Fruit fly (Drosophila melanogaster) whole organism, embryonic: ENCODE measurements around the gene IntS6.

Experiments
- Asciz ChIP-seq: fragments of 200-800 bp; sonication (Bioruptor generic); optimal IDR thresholded peaks from 2 replicates; lab custom pipeline; 2017; ENCODE audit warnings: missing biosample characterization, mild to moderate bottlenecking, missing genetic modification characterization, missing genetic modification reagents
- B-H2 ChIP-seq: fragments of 200-800 bp; sonication (Bioruptor generic); optimal IDR thresholded peaks from 2 replicates; lab custom pipeline; 2018; ENCODE audit warnings: missing biosample characterization, mild to moderate bottlenecking, missing genetic modification characterization
- CG10565 ChIP-seq: fragments of 200-800 bp; sonication (Bioruptor generic); optimal IDR thresholded peaks from 3 replicates; lab custom pipeline; 2016; ENCODE audit warnings: missing biosample characterization, mild to moderate bottlenecking, missing genetic modification characterization
- CG11093 ChIP-seq: fragments of 200-800 bp; sonication (Bioruptor generic); IDR thresholded peaks from 3 replicates; pipeline ENCODE4 v1.3.6; 2022; ENCODE audit warnings: missing biosample characterization, missing genetic modification characterization
- CG11247 ChIP-seq: fragments of 200-800 bp; sonication (Bioruptor generic); IDR thresholded peaks from 2 replicates; pipeline ENCODE4 v1.3.6; 2022; ENCODE audit warnings: missing biosample characterization, missing genetic modification characterization
- CG11456 ChIP-seq: fragments of 200-800 bp; sonication (Bioruptor generic); IDR thresholded peaks from 3 replicates; pipeline ENCODE4 v1.3.6; 2022; ENCODE audit warnings: missing biosample characterization, missing genetic modification characterization
- CG11695 ChIP-seq: fragments of 200-800 bp; sonication (Bioruptor generic); IDR thresholded peaks from 3 replicates; pipeline ENCODE4 v1.3.6; 2022; ENCODE audit warnings: missing biosample characterization, missing genetic modification characterization
- CG14965 ChIP-seq: fragments of 200-800 bp; sonication (Bioruptor generic); optimal IDR thresholded peaks from 2 replicates; lab custom pipeline; 2016; ENCODE audit warnings: missing biosample characterization, missing genetic modification characterization, borderline replicate concordance
- CG18011 ChIP-seq: fragments of 200-800 bp; sonication (Bioruptor generic); optimal IDR thresholded peaks from 2 replicates; lab custom pipeline; 2017; ENCODE audit warnings: missing biosample characterization, missing genetic modification characterization, mild to moderate bottlenecking, moderate library complexity, missing genotype
- CG18262 ChIP-seq: fragments of 200-800 bp; optimal IDR thresholded peaks from 3 replicates; lab custom pipeline; 2019; ENCODE audit warnings: missing biosample characterization, mild to moderate bottlenecking, missing genetic modification characterization, moderate library complexity
- CG18619 ChIP-seq: fragments of 200-800 bp; sonication (Bioruptor generic); optimal IDR thresholded peaks from 3 replicates; lab custom pipeline; 2017; ENCODE audit warnings: missing biosample characterization, mild to moderate bottlenecking, missing genetic modification characterization
- CG3838 ChIP-seq: fragments of 200-800 bp; sonication (Bioruptor generic); optimal IDR thresholded peaks from 3 replicates; lab custom pipeline; 2016; ENCODE audit warnings: missing biosample characterization, missing genetic modification characterization
- CG3847 ChIP-seq: fragments of 200-800 bp; sonication (Bioruptor generic); IDR thresholded peaks from 2 replicates; pipeline ENCODE4 v1.3.6; 2022; ENCODE audit warnings: missing biosample characterization, missing genetic modification characterization
- CG6854 ChIP-seq: fragments of 200-800 bp; sonication (Bioruptor generic); optimal IDR thresholded peaks from 3 replicates; lab custom pipeline; 2017; ENCODE audit warnings: missing biosample characterization, mild to moderate bottlenecking, missing genetic modification characterization
- CG7556 ChIP-seq: fragments of 200-800 bp; sonication (Bioruptor generic); optimal IDR thresholded peaks from 2 replicates; lab custom pipeline; 2017; ENCODE audit warnings: missing biosample characterization, mild to moderate bottlenecking, missing genetic modification characterization
- CG7928 ChIP-seq: fragments of 200-800 bp; sonication (Bioruptor generic); optimal IDR thresholded peaks from 2 replicates; lab custom pipeline; 2017; ENCODE audit warnings: missing biosample characterization, mild to moderate bottlenecking, missing genetic modification characterization
- CG8290 ChIP-seq, 3 experiments: fragments of 200-800 bp; sonication (Bioruptor generic); optimal IDR thresholded peaks; 2 replicates each; lab custom pipeline; 2016 to 2019; ENCODE audit warnings: missing biosample characterization in 3 of 3, missing genetic modification characterization in 3 of 3, mild to moderate bottlenecking in 2 of 3, moderate library complexity in 1 of 3
- CG8924 ChIP-seq: fragments of 200-800 bp; optimal IDR thresholded peaks from 3 replicates; lab custom pipeline; 2019; ENCODE audit warnings: missing biosample characterization, mild to moderate bottlenecking, missing genetic modification characterization, moderate library complexity
- CG9727 ChIP-seq: fragments of 200-800 bp; sonication (Bioruptor generic); optimal IDR thresholded peaks from 3 replicates; lab custom pipeline; 2017; ENCODE audit warnings: missing biosample characterization, mild to moderate bottlenecking, missing genetic modification characterization
- CG9797 ChIP-seq: fragments of 200-800 bp; sonication (Bioruptor generic); optimal IDR thresholded peaks from 3 replicates; lab custom pipeline; 2018; ENCODE audit warnings: missing biosample characterization, mild to moderate bottlenecking, missing genetic modification characterization
- CG9876 ChIP-seq: fragments of 200-800 bp; sonication (Bioruptor generic); optimal IDR thresholded peaks from 2 replicates; lab custom pipeline; 2016; ENCODE audit warnings: missing biosample characterization, missing genetic modification characterization
- CG9932 ChIP-seq: fragments of 200-800 bp; sonication (Bioruptor generic); IDR thresholded peaks from 2 replicates; pipeline ENCODE4 v1.3.6; 2022; ENCODE audit warnings: missing biosample characterization, missing genetic modification characterization
- CrebB ChIP-seq: fragments of 200-800 bp; sonication (Bioruptor generic); optimal IDR thresholded peaks from 3 replicates; lab custom pipeline; 2018; ENCODE audit warnings: missing biosample characterization, mild to moderate bottlenecking, missing genetic modification characterization
- H15 ChIP-seq: fragments of 200-800 bp; sonication (Bioruptor generic); IDR thresholded peaks from 3 replicates; pipeline ENCODE4 v1.3.6; 2022; ENCODE audit warnings: missing biosample characterization, missing genetic modification characterization
- HmgD ChIP-seq: fragments of 200-800 bp; sonication (Bioruptor generic); optimal IDR thresholded peaks from 3 replicates; lab custom pipeline; 2016; ENCODE audit warnings: missing biosample characterization, missing genetic modification characterization
- Jarid2 ChIP-seq: fragments of 200-800 bp; sonication (Bioruptor generic); optimal IDR thresholded peaks from 3 replicates; lab custom pipeline; 2017; ENCODE audit warnings: mild to moderate bottlenecking, missing biosample characterization, missing genetic modification reagents, missing genetic modification characterization
- Mad ChIP-seq: fragments of 200-800 bp; sonication (Bioruptor generic); optimal IDR thresholded peaks from 2 replicates; lab custom pipeline; 2016; ENCODE audit warnings: missing biosample characterization, missing genetic modification characterization
- Oaz ChIP-seq: fragments of 200-800 bp; sonication (Bioruptor generic); IDR thresholded peaks from 2 replicates; pipeline ENCODE4 v1.3.6; 2022; ENCODE audit warnings: missing biosample characterization, missing genetic modification characterization
- Rx ChIP-seq: fragments of 200-800 bp; sonication (Bioruptor generic); IDR thresholded peaks from 2 replicates; pipeline ENCODE4 v1.3.6; 2022; ENCODE audit warnings: missing biosample characterization, missing genetic modification characterization
- Scr ChIP-seq: fragments of 200-800 bp; sonication (Bioruptor generic); IDR thresholded peaks from 2 replicates; pipeline ENCODE4 v1.3.6; 2022; ENCODE audit warnings: missing biosample characterization, missing genetic modification characterization; ENCODE audit not compliant: partially characterized antibody
- TFAM ChIP-seq: fragments of 200-800 bp; sonication (Bioruptor generic); optimal IDR thresholded peaks from 2 replicates; lab custom pipeline; 2017; ENCODE audit warnings: missing biosample characterization, missing genetic modification characterization, inconsistent platforms
- Xrp1 ChIP-seq: fragments of 200-800 bp; sonication (Bioruptor generic); IDR thresholded peaks from 2 replicates; pipeline ENCODE4 v1.3.6; 2022; ENCODE audit warnings: missing biosample characterization, missing genetic modification characterization
- ase ChIP-seq: fragments of 200-800 bp; sonication (Bioruptor generic); IDR thresholded peaks from 3 replicates; pipeline ENCODE4 v1.3.6; 2022; ENCODE audit warnings: missing biosample characterization, missing genetic modification characterization
- cad ChIP-seq: fragments of >200 bp; optimal IDR thresholded peaks from 2 replicates; lab custom pipeline; 2017; ENCODE audit warnings: missing biosample characterization, missing genetic modification characterization
- disco-r ChIP-seq: fragments of 200-800 bp; sonication (Bioruptor generic); optimal IDR thresholded peaks from 2 replicates; lab custom pipeline; 2016; ENCODE audit warnings: missing biosample characterization, missing genetic modification characterization
- dysf ChIP-seq: fragments of 200-800 bp; sonication (Bioruptor generic); IDR thresholded peaks from 3 replicates; pipeline ENCODE4 v1.3.6; 2022; ENCODE audit warnings: missing biosample characterization, missing genetic modification characterization
- en ChIP-seq: fragments of 200-800 bp; sonication (Bioruptor generic); optimal IDR thresholded peaks from 2 replicates; lab custom pipeline; 2016; ENCODE audit warnings: missing biosample characterization, missing genetic modification characterization
- exex ChIP-seq: fragments of 200-800 bp; sonication (Bioruptor generic); optimal IDR thresholded peaks from 4 replicates; lab custom pipeline; 2018; ENCODE audit warnings: missing biosample characterization, mild to moderate bottlenecking, missing genetic modification characterization, moderate library complexity
- gsb-n ChIP-seq: fragments of 200-800 bp; sonication (Bioruptor generic); optimal IDR thresholded peaks from 3 replicates; lab custom pipeline; 2018; ENCODE audit warnings: missing biosample characterization, mild to moderate bottlenecking, missing genetic modification characterization
- ham ChIP-seq: fragments of 200-800 bp; sonication (Bioruptor generic); IDR thresholded peaks from 2 replicates; pipeline ENCODE4 v1.3.6; 2022; ENCODE audit warnings: missing biosample characterization, missing genetic modification characterization
- hkb ChIP-seq, 2 experiments: fragments of 200-800 bp in 1 of 2; fragments of >200 bp in 1 of 2; sonication (Bioruptor generic) in 1 of 2; IDR thresholded peaks in 1 of 2; optimal IDR thresholded peaks in 1 of 2; 2 replicates each; pipeline versions ENCODE4 v1.3.6 to Lab custom; 2017 to 2022; ENCODE audit warnings: missing biosample characterization in 1 of 2, missing genetic modification characterization in 1 of 2
- ind ChIP-seq: fragments of 200-800 bp; sonication (Bioruptor generic); optimal IDR thresholded peaks from 3 replicates; lab custom pipeline; 2016; ENCODE audit warnings: missing biosample characterization, missing genetic modification characterization
- lov ChIP-seq, 2 experiments: fragments of 200-800 bp in 1 of 2; fragments of >200 bp in 1 of 2; sonication (Bioruptor generic) in 1 of 2; IDR thresholded peaks in 1 of 2; optimal IDR thresholded peaks in 1 of 2; 2 replicates in 1 of 2; 3 replicates in 1 of 2; pipeline versions ENCODE4 v1.3.6 to Lab custom; 2017 to 2022; ENCODE audit warnings: missing biosample characterization in 1 of 2, missing genetic modification characterization in 1 of 2
- nau ChIP-seq: fragments of 200-800 bp; sonication (Bioruptor generic); optimal IDR thresholded peaks from 3 replicates; lab custom pipeline; 2017; ENCODE audit warnings: missing biosample characterization, mild to moderate bottlenecking, missing genetic modification characterization, missing genetic modification reagents
- pnt ChIP-seq: fragments of 200-800 bp; sonication (Bioruptor generic); optimal IDR thresholded peaks from 3 replicates; lab custom pipeline; 2016; ENCODE audit warnings: missing biosample characterization, missing genetic modification characterization
- scrt ChIP-seq: fragments of 200-800 bp; sonication (Bioruptor generic); optimal IDR thresholded peaks from 2 replicates; lab custom pipeline; 2018; ENCODE audit warnings: missing biosample characterization, mild to moderate bottlenecking, missing genetic modification characterization, moderate library complexity
- shn ChIP-seq: fragments of 200-800 bp; sonication (Bioruptor generic); optimal IDR thresholded peaks from 3 replicates; lab custom pipeline; 2016; ENCODE audit warnings: missing biosample characterization, missing genetic modification characterization
- sima ChIP-seq: fragments of 200-800 bp; sonication (Bioruptor generic); optimal IDR thresholded peaks from 2 replicates; lab custom pipeline; 2016; ENCODE audit warnings: missing biosample characterization, missing genetic modification characterization
- slbo ChIP-seq: fragments of 200-800 bp; sonication (Bioruptor generic); IDR thresholded peaks from 2 replicates; pipeline ENCODE4 v1.3.6; 2022; ENCODE audit warnings: missing biosample characterization, missing genetic modification characterization
- slp2 ChIP-seq: fragments of 200-800 bp; sonication (Bioruptor generic); optimal IDR thresholded peaks from 2 replicates; lab custom pipeline; 2016; ENCODE audit warnings: missing biosample characterization, missing genetic modification characterization

Gene IntS6

dm6 chrX:5737157-5737556 lies 9.9 kb downstream of the IntS6 start (continued):
- TF ChIP-seq slbo (peak; percentile 61), CG9797 (GFP tag; lab: Kevin White, UChicago) (no peak), ind (GFP tag; lab: Kevin White, UChicago) (peak; percentile 50), exex (tag; lab: Kevin White, UChicago) (no peak), CG11093 (GFP tag; lab: Robert Waterston, UW) (no peak), ase (GFP tag; lab: Robert Waterston, UW) (peak; percentile 27; the same call in 1 of the 3 replicates), CG7928 (GFP tag; lab: Kevin White, UChicago) (no peak), CG9727 (GFP tag; lab: Kevin White, UChicago) (no peak), CG18262 (tag; lab: Kevin White, UChicago) (no peak), CG10565 (GFP tag; lab: Kevin White, UChicago) (no peak), pnt (no peak), dysf (GFP tag; lab: Robert Waterston, UW) (peak; percentile 49; the same call in 1 of the 3 replicates), CG11456 (GFP tag; lab: Robert Waterston, UW) (no peak), H15 (GFP tag; lab: Robert Waterston, UW) (no peak), CG11247 (GFP tag; lab: Robert Waterston, UW) (0 out of 2 replicates have a peak, but pooled peaks have one; percentile 38), Rx (GFP tag; lab: Robert Waterston, UW) (no peak), CG3838 (GFP tag; lab: Kevin White, UChicago) (no peak), CG8924 (no peak), Xrp1 (GFP tag; lab: Robert Waterston, UW) (peak; percentile 51; the same call in 1 of the 2 replicates), cad (no peak), en (no peak), slp2 (GFP tag; lab: Kevin White, UChicago) (no peak), ham (GFP tag; lab: Robert Waterston, UW) (no peak), CG18011 (no peak), sima (GFP tag; lab: Kevin White, UChicago) (no peak), hkb (optimal IDR thresholded peaks at IDR 0.05; lab: Kevin White, UChicago) (no peak), hkb (GFP tag; IDR thresholded peaks at IDR 0.05; lab: Robert Waterston, UW) (peak; percentile 54; the same call in 1 of the 2 replicates), B-H2 (no peak), TFAM (GFP tag; lab: Kevin White, UChicago) (no peak), CG8290 (GFP tag; optimal IDR thresholded peaks at IDR 0.05; lab: Kevin White, UChicago) (no peak), CG8290 (tag; optimal IDR thresholded peaks at IDR 0.05; lab: Kevin White, UChicago) (peak in 1 of 2 experiments; percentile 61), CG14965 (GFP tag; lab: Kevin White, UChicago) (no peak), CG7556 (GFP tag; lab: Kevin White, UChicago) (no peak), disco-r (GFP tag; lab: Kevin White, UChicago) (no peak), Asciz (GFP tag; lab: Kevin White, UChicago) (no peak), lov (optimal IDR thresholded peaks at IDR 0.05; lab: Kevin White, UChicago) (no peak), lov (GFP tag; IDR thresholded peaks at IDR 0.05; lab: Robert Waterston, UW) (no peak), CG9932 (GFP tag; lab: Robert Waterston, UW) (peak; percentile 57), Jarid2 (GFP tag; lab: Kevin White, UChicago) (no peak), shn (GFP tag; lab: Kevin White, UChicago) (no peak), HmgD (GFP tag; lab: Kevin White, UChicago) (no peak), CG18619 (no peak), CrebB (tag; lab: Kevin White, UChicago) (no peak), CG11695 (GFP tag; lab: Robert Waterston, UW) (0 out of 3 replicates have a peak, but pooled peaks have one; percentile 36), CG9876 (no peak), nau (GFP tag; lab: Kevin White, UChicago) (no peak), Oaz (GFP tag; lab: Robert Waterston, UW) (no peak), CG6854 (GFP tag; lab: Kevin White, UChicago) (no peak), scrt (GFP tag; lab: Kevin White, UChicago) (no peak), CG3847 (GFP tag; lab: Robert Waterston, UW) (peak; percentile 22; the same call in 1 of the 2 replicates), gsb-n (tag; lab: Kevin White, UChicago) (no peak), Mad (GFP tag; lab: Kevin White, UChicago) (no peak), Scr (GFP tag; lab: Robert Waterston, UW) (no peak)
